Fruit fly (Drosophila melanogaster) whole organism, wandering third instar larva: Measurements from ENCODE around the gene CG33159.

ENCODE experiments used
- Abd-B ChIP-seq: fragments of >200 bp; optimal IDR thresholded peaks from 2 replicates; lab custom pipeline; 2017; ENCODE audit warnings: missing biosample characterization, missing genetic modification characterization
- CG32264 ChIP-seq: fragments of 200-800 bp; sonication (Bioruptor generic); optimal IDR thresholded peaks from 2 replicates; lab custom pipeline; 2016; ENCODE audit warnings: missing biosample characterization, missing genetic modification characterization
- CG9705 ChIP-seq: fragments of 200-800 bp; sonication (Bioruptor generic); optimal IDR thresholded peaks from 2 replicates; lab custom pipeline; 2018; ENCODE audit warnings: missing biosample characterization, mild to moderate bottlenecking, missing genetic modification characterization
- Dif ChIP-seq: fragments of 200-275, 200-300 bp; sonication (Bioruptor generic); optimal IDR thresholded peaks from 2 replicates; lab custom pipeline; 2018; ENCODE audit warnings: missing biosample characterization, missing genetic modification characterization; ENCODE audit not compliant: partially characterized antibody
- GATAd ChIP-seq: sonication (Bioruptor generic); optimal IDR thresholded peaks from 2 replicates; lab custom pipeline; 2016; ENCODE audit warnings: missing biosample characterization, missing genetic modification characterization
- HLH106 ChIP-seq: fragments of 200-800 bp; optimal IDR thresholded peaks from 3 replicates; lab custom pipeline; 2019; ENCODE audit warnings: missing biosample characterization, mild to moderate bottlenecking, missing genetic modification characterization, moderate library complexity
- Hnf4 ChIP-seq: fragments of 200-800 bp; sonication (Bioruptor generic); optimal IDR thresholded peaks from 2 replicates; lab custom pipeline; 2016; ENCODE audit warnings: missing biosample characterization, mild to moderate bottlenecking, missing genetic modification characterization
- Hr83 ChIP-seq: fragments of 200-300 bp; sonication (Bioruptor generic); optimal IDR thresholded peaks from 2 replicates; lab custom pipeline; 2016; ENCODE audit warnings: missing biosample characterization, mild to moderate bottlenecking, missing genetic modification characterization, moderate library complexity; ENCODE audit not compliant: poor library complexity, severe bottlenecking
- Jra ChIP-seq: sonication (Bioruptor generic); optimal IDR thresholded peaks from 2 replicates; lab custom pipeline; 2016; ENCODE audit warnings: missing biosample characterization, missing genetic modification characterization
- Mio ChIP-seq: sonication (Bioruptor generic); optimal IDR thresholded peaks from 2 replicates; lab custom pipeline; 2016; ENCODE audit warnings: missing biosample characterization, missing genetic modification characterization
- Myc ChIP-seq: fragments of >200 bp; optimal IDR thresholded peaks from 2 replicates; lab custom pipeline; 2017
- N ChIP-seq: fragments of >200 bp; optimal IDR thresholded peaks from 2 replicates; lab custom pipeline; 2018; ENCODE audit warnings: missing biosample characterization, missing external identifiers, missing genetic modification characterization
- OdsH ChIP-seq: fragments of 200-800 bp; sonication (Bioruptor generic); optimal IDR thresholded peaks from 2 replicates; lab custom pipeline; 2016; ENCODE audit warnings: missing biosample characterization, mild to moderate bottlenecking, missing genetic modification characterization
- Rel ChIP-seq, 2 experiments: fragments of 200-800 bp; sonication (Bioruptor generic) in 1 of 2; optimal IDR thresholded peaks; 2 replicates in 1 of 2; 3 replicates in 1 of 2; lab custom pipeline; 2016 to 2019; ENCODE audit warnings: mild to moderate bottlenecking in 2 of 2, missing biosample characterization in 2 of 2, missing genetic modification characterization in 2 of 2, moderate library complexity in 1 of 2
- Sp1 ChIP-seq: fragments of 200-800 bp; sonication (Bioruptor generic); optimal IDR thresholded peaks from 3 replicates; lab custom pipeline; 2019; ENCODE audit warnings: missing biosample characterization, mild to moderate bottlenecking, missing genetic modification characterization, moderate library complexity
- Vsx2 ChIP-seq: fragments of 200-300, 225-300 bp; sonication (Bioruptor generic); optimal IDR thresholded peaks from 2 replicates; lab custom pipeline; 2018; ENCODE audit warnings: missing biosample characterization, missing genetic modification characterization; ENCODE audit not compliant: partially characterized antibody
- br ChIP-seq: fragments of 200-800 bp; sonication (Bioruptor generic); optimal IDR thresholded peaks from 2 replicates; lab custom pipeline; 2016; ENCODE audit warnings: missing biosample characterization, missing genetic modification characterization
- brk ChIP-seq: fragments of 200-800 bp; sonication (Bioruptor generic); optimal IDR thresholded peaks from 2 replicates; lab custom pipeline; 2016; ENCODE audit warnings: missing biosample characterization, mild to moderate bottlenecking, missing genetic modification characterization
- dl ChIP-seq, 2 experiments: fragments of 175-275, 200-275 bp in 1 of 2; fragments of 200-275 bp in 1 of 2; sonication (Bioruptor generic); optimal IDR thresholded peaks; lab custom pipeline; 2018; ENCODE audit warnings: mild to moderate bottlenecking in 2 of 2, missing biosample characterization in 2 of 2, missing genetic modification characterization in 2 of 2, moderate library complexity in 2 of 2; ENCODE audit not compliant: partially characterized antibody in 2 of 2, insufficient read depth in 1 of 2
- dmrt93B ChIP-seq: fragments of 200-800 bp; sonication (Bioruptor generic); optimal IDR thresholded peaks from 2 replicates; lab custom pipeline; 2018; ENCODE audit warnings: missing biosample characterization, mild to moderate bottlenecking, missing genetic modification characterization
- dsf ChIP-seq: sonication (Bioruptor generic); optimal IDR thresholded peaks from 2 replicates; lab custom pipeline; 2016; ENCODE audit warnings: missing biosample characterization, missing genetic modification characterization, borderline replicate concordance
- ey ChIP-seq: fragments of 200-800 bp; sonication (Bioruptor generic); optimal IDR thresholded peaks from 2 replicates; lab custom pipeline; 2016; ENCODE audit warnings: missing biosample characterization, missing genetic modification characterization
- foxo ChIP-seq, 2 experiments: fragments of 200-800 bp; sonication (Bioruptor generic); optimal IDR thresholded peaks; 2 replicates in 1 of 2; 3 replicates in 1 of 2; lab custom pipeline; 2016 to 2017; ENCODE audit warnings: missing biosample characterization in 2 of 2, missing genetic modification characterization in 2 of 2
- fru ChIP-seq: fragments of 200-800 bp; sonication (Bioruptor generic); optimal IDR thresholded peaks from 3 replicates; lab custom pipeline; 2016; ENCODE audit warnings: missing biosample characterization, mild to moderate bottlenecking, missing genetic modification characterization
- h ChIP-seq: fragments of 200-800 bp; sonication (Bioruptor generic); optimal IDR thresholded peaks from 3 replicates; lab custom pipeline; 2016; ENCODE audit warnings: missing biosample characterization, mild to moderate bottlenecking, missing genetic modification characterization
- lola ChIP-seq: fragments of >200 bp; optimal IDR thresholded peaks from 2 replicates; lab custom pipeline; 2017; ENCODE audit warnings: missing biosample characterization, missing genetic modification characterization
- pan ChIP-seq: fragments of >200 bp; optimal IDR thresholded peaks from 2 replicates; lab custom pipeline; 2017
- psq ChIP-seq: fragments of 200-800 bp; sonication (Bioruptor generic); optimal IDR thresholded peaks from 3 replicates; lab custom pipeline; 2017; ENCODE audit warnings: missing biosample characterization, mild to moderate bottlenecking, missing genetic modification characterization, moderate library complexity
- rgr ChIP-seq: fragments of 200-800 bp; sonication (Bioruptor generic); optimal IDR thresholded peaks from 3 replicates; lab custom pipeline; 2016; ENCODE audit warnings: missing biosample characterization, mild to moderate bottlenecking, missing genetic modification characterization
- sage ChIP-seq: fragments of 200-800 bp; sonication (Bioruptor generic); optimal IDR thresholded peaks from 2 replicates; lab custom pipeline; 2016; ENCODE audit warnings: missing biosample characterization, mild to moderate bottlenecking, missing genetic modification characterization
- sv ChIP-seq: fragments of 200-800 bp; sonication (Bioruptor generic); optimal IDR thresholded peaks from 3 replicates; lab custom pipeline; 2016; ENCODE audit warnings: missing biosample characterization, missing genetic modification characterization
- usp ChIP-seq: fragments of >200 bp; optimal IDR thresholded peaks from 2 replicates; lab custom pipeline; 2017; ENCODE audit warnings: missing biosample characterization, missing genetic modification characterization
- woc ChIP-seq: sonication (Bioruptor generic); optimal IDR thresholded peaks from 2 replicates; lab custom pipeline; 2016; ENCODE audit warnings: missing biosample characterization, mild to moderate bottlenecking, missing genetic modification characterization

The CG33159 gene

DNA sequence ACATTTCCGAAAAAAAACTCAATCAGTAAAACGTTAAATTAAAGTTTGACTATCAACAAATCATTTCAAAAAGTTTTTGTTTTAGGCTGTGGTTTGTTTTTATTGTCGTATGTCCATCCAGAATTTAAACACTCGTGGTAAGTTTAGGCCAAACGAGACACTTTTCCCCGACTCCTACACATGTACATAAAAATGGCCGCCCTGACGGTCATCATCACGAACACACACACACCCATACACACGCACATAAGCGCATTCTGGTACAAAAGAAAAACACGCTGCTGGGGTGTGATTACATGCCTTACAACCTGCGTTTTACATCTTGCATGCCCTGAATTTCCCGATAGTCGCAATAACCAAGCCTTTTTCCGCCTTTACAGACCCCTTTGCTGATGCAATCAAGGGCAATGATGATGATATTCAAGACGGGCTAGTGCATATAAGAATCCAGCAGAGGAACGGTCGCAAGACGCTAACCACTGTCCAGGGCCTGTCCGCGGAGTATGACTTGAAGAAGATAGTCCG, 19.2 kb upstream of the CG33159 start:
- TF ChIP-seq Jra (GFP tag; lab: Kevin White, UChicago), result no peak
- no peak for TF ChIP-seq Vsx2 (GFP tag; lab: Kevin White, UChicago)
- TF ChIP-seq foxo (GFP tag; optimal IDR thresholded peaks at IDR 0.05; lab: Kevin White, UChicago), result no peak

- no peak for TF ChIP-seq Rel (GFP tag; optimal IDR thresholded peaks at IDR 0.05; lab: Kevin White, UChicago)
- peak; percentile 59 for TF ChIP-seq Rel (tag; optimal IDR thresholded peaks at IDR 0.05; lab: Kevin White, UChicago)
- TF ChIP-seq Hr83 (GFP tag; lab: Kevin White, UChicago), result peak; percentile 99
- peak; percentile 82 for TF ChIP-seq Hnf4 (GFP tag; lab: Kevin White, UChicago)
- TF ChIP-seq woc (GFP tag; lab: Kevin White, UChicago), result peak; percentile 45
- TF ChIP-seq sv (GFP tag; lab: Kevin White, UChicago), result peak; percentile 92
- TF ChIP-seq pan (lab: Kevin White, UChicago), result no peak
- TF ChIP-seq ey (GFP tag; lab: Kevin White, UChicago), result peak; percentile 66
- peak; percentile 75 for TF ChIP-seq psq (GFP tag; lab: Kevin White, UChicago)
- peak; percentile 65 for TF ChIP-seq CG32264 (GFP tag; lab: Kevin White, UChicago)
- peak; percentile 91 for TF ChIP-seq Sp1 (GFP tag; lab: Kevin White, UChicago)
- TF ChIP-seq br, result peak; percentile 66
- peak; percentile 65 for TF ChIP-seq Myc
- TF ChIP-seq GATAd (GFP tag; lab: Kevin White, UChicago), result no peak
- TF ChIP-seq foxo (GFP tag; optimal IDR thresholded peaks at IDR 0.05; lab: Kevin White, UChicago), result peak in 1 of 2 experiments; percentile 90
- TF ChIP-seq Mio (GFP tag; lab: Kevin White, UChicago), result peak; percentile 85
- TF ChIP-seq N (GFP tag; lab: Kevin White, UChicago), result no peak
- TF ChIP-seq lola, result no peak
- no peak for TF ChIP-seq Abd-B (GFP tag; lab: Kevin White, UChicago)
- peak; percentile 86 for TF ChIP-seq HLH106 (tag; lab: Kevin White, UChicago)
- peak; percentile 89 for TF ChIP-seq h (GFP tag; lab: Kevin White, UChicago)
- TF ChIP-seq Jra (GFP tag; lab: Kevin White, UChicago), result peak; percentile 84
- no peak for TF ChIP-seq brk (GFP tag; lab: Kevin White, UChicago)
- TF ChIP-seq OdsH (GFP tag; lab: Kevin White, UChicago), result peak; percentile 84
- peak; percentile 92 for TF ChIP-seq CG9705
- peak; percentile 96 for TF ChIP-seq rgr (GFP tag; lab: Kevin White, UChicago)
- TF ChIP-seq sage, result no peak
- TF ChIP-seq Dif (GFP tag; lab: Kevin White, UChicago), result peak; percentile 14
- no peak for TF ChIP-seq dl (GFP tag; optimal IDR thresholded peaks at IDR 0.05; lab: Kevin White, UChicago; ENCODE audit: insufficient read depth in 1 of 2, partially characterized antibody in 2 of 2)
- TF ChIP-seq fru, result peak; percentile 55
- peak; percentile 96 for TF ChIP-seq dmrt93B
- TF ChIP-seq usp (GFP tag; lab: Kevin White, UChicago), result no peak
- TF ChIP-seq dsf (GFP tag; lab: Kevin White, UChicago), result peak; percentile 83
Measured at dm6 chr3L:3222643-3223389, 18.6 kb upstream of the CG33159 start, which contains the start of the genes RpL28 and eIF1. Gene RpL28 (minus strand): TSS chr3L:3222960. Gene eIF1 (plus strand): TSS chr3L:3223341.

DNA sequence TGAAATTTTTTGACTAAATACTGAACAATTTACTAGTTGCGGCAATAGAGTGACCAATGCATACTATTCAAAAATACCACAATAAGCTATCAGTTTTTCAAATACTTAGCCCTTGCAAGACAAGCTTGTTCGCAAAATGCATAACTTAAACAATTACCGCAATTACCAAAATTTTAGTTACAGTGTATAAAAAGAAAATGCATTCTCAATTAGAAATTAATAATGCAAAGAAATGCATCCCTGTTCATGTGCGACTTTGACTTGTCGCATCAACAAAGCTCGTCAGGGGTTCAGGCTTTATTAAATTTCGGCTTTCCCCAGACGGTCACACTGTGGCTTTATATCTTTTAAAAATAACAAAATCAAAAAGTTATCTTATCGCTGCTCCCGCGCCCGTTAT, 14.6 kb upstream of the CG33159 start, which contains the start of the genes hob and nSMase:
Gene hob (minus strand): TSS at position 62 of the 400 bp plus-strand sequence.
Gene nSMase (plus strand): TSS at position 298 of the 400 bp plus-strand sequence.
- no peak for TF ChIP-seq usp (GFP tag; lab: Kevin White, UChicago)
- peak; percentile 34 for TF ChIP-seq OdsH (GFP tag; lab: Kevin White, UChicago)
